Worm (Caenorhabditis elegans) whole organism, L4 larva: Measurements from ENCODE around the gene B0563.1.

Experiments used
- ceh-82 ChIP-seq: sonication (generic microtip); optimal IDR thresholded peaks from 2 replicates; lab custom pipeline; 2017; ENCODE audit warnings: missing biosample characterization, missing genetic modification characterization
- dmd-9 ChIP-seq: fragments of 200-800 bp; sonication (Bioruptor generic); IDR thresholded peaks from 2 replicates; pipeline ENCODE4 v1.3.6; 2022; ENCODE audit warnings: missing genetic modification reagents, missing genetic modification characterization, missing compliant biosample characterization
- lin-13 ChIP-seq: fragments of 150-350 bp; optimal IDR thresholded peaks from 2 replicates; lab custom pipeline; 2014; ENCODE audit warnings: missing biosample characterization, missing genetic modification reagents, missing genetic modification characterization
- mdl-1 ChIP-seq, 2 experiments: fragments of 150-350 bp in 1 of 2; sonication (generic microtip) in 1 of 2; optimal IDR thresholded peaks; 2 replicates each; lab custom pipeline; 2014 to 2017; ENCODE audit warnings: missing biosample characterization in 2 of 2, missing genetic modification characterization in 2 of 2
- sdz-12 ChIP-seq: fragments of 200-800 bp; sonication (Bioruptor generic); optimal IDR thresholded peaks from 2 replicates; lab custom pipeline; 2018; ENCODE audit warnings: mild to moderate bottlenecking, missing genetic modification characterization, missing compliant biosample characterization
- snpc-4 ChIP-seq: fragments of 150-350 bp; optimal IDR thresholded peaks from 2 replicates; lab custom pipeline; 2014; ENCODE audit warnings: missing biosample characterization, missing genetic modification characterization
- ztf-11 ChIP-seq: fragments of 150-350 bp; optimal IDR thresholded peaks from 2 replicates; lab custom pipeline; 2014; ENCODE audit warnings: missing biosample characterization, missing genetic modification characterization

- TF ChIP-seq ceh-82: no peak
- no peak for TF ChIP-seq ztf-11 (tag; lab: Kevin White, UChicago)
- TF ChIP-seq lin-13: no peak
- no peak for TF ChIP-seq sdz-12 (GFP tag; lab: Kevin White, UChicago)
- TF ChIP-seq dmd-9 (GFP tag; lab: Robert Waterston, UW): no peak
- no peak for TF ChIP-seq mdl-1 (tag; optimal IDR thresholded peaks at IDR 0.05; lab: Kevin White, UChicago)
- TF ChIP-seq snpc-4 (tag; lab: Kevin White, UChicago): no peak
Measured at ce11 chrX:9180823-9181222, 9.5 kb downstream of the B0563.1 start, which contains the start of gene Y81B9A.4.
